Worm (Caenorhabditis elegans): ENCODE results near the gene Y46G5A.23.
A peak's percentile ranks its signal among the peaks of the same experiment; 100 is the strongest.

The Y46G5A.23 gene

DNA sequence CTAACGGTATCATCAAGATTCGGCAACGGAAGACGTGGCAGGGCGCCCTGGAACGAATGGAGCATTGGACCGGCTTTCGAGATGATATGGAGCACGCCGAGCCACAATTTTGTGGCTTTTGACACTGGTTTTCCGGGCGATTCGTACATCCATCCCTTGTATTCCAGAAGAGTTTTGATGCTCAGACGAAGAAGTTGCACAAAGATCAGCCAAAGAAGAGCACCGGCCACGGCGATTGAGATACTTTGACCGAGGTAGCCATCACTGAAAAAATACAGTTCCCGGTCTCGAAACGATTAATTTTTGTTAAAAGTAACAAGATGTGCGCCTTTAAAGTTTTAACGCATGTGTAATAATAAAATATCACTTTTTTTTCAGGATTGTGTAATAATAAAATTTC lies 33.6 kb downstream of the Y46G5A.23 start (continued):
- TF ChIP-seq F26F4.8 (GFP tag; conservative IDR thresholded peaks at IDR 0.05) (0 out of 2 replicates have a peak, but pooled peaks have one; percentile 23), gei-8 (GFP tag; optimal IDR thresholded peaks at IDR 0.05) (no peak), cey-2 (tag; optimal IDR thresholded peaks at IDR 0.05; ENCODE audit: borderline replicate concordance, insufficient read depth) (no peak), hlh-30 (tag; optimal IDR thresholded peaks at IDR 0.05; ENCODE audit: insufficient read depth) (no peak), R02D3.7 (tag; optimal IDR thresholded peaks at IDR 0.05) (no peak), nhr-77 (tag; optimal IDR thresholded peaks at IDR 0.05) (no peak), ZK546.5 (tag; optimal IDR thresholded peaks at IDR 0.05) (no peak), hmg-1.1 (GFP tag; IDR thresholded peaks at IDR 0.05) (no peak), madf-5 (GFP tag; IDR thresholded peaks at IDR 0.05) (0 out of 4 replicates have a peak, but pooled peaks have one; percentile 20 to 60), fkh-10 (GFP tag; optimal IDR thresholded peaks at IDR 0.05) (no peak), unc-62 (GFP tag; optimal IDR thresholded peaks at IDR 0.05 in 1 of 2) (no peak), unc-62 (tag; optimal IDR thresholded peaks at IDR 0.05) (no peak), egl-43 (GFP tag; IDR thresholded peaks at IDR 0.05) (no peak), dpl-1 (GFP tag; optimal IDR thresholded peaks at IDR 0.05) (no peak), php-3 (GFP tag; IDR thresholded peaks at IDR 0.05) (peak; percentile 56; the same call in 1 of the 2 replicates), aha-1 (tag) (peak; percentile 87), T26A8.4 (GFP tag; IDR thresholded peaks at IDR 0.05) (peak; percentile 71; the same call in 1 of the 2 replicates), madf-9 (GFP tag; conservative IDR thresholded peaks at IDR 0.05) (no peak), lin-38 (GFP tag; IDR thresholded peaks at IDR 0.05) (peak; percentile 41), pqm-1 (tag; optimal IDR thresholded peaks at IDR 0.05) (no peak), dmd-9 (GFP tag; IDR thresholded peaks at IDR 0.05) (0 out of 2 replicates have a peak, but pooled peaks have one; percentile 23), mdt-29 (GFP tag; IDR thresholded peaks at IDR 0.05) (no peak), zfp-2 (tag; optimal IDR thresholded peaks at IDR 0.05) (no peak), hif-1 (tag; optimal IDR thresholded peaks at IDR 0.05) (no peak), ztf-11 (tag; optimal IDR thresholded peaks at IDR 0.05) (no peak), dve-1 (tag; optimal IDR thresholded peaks at IDR 0.05; ENCODE audit: insufficient read depth) (no peak), Y5F2A.4 (GFP tag; optimal IDR thresholded peaks at IDR 0.05) (peak; percentile 18), nhr-11 (tag; optimal IDR thresholded peaks at IDR 0.05) (no peak), Y48G9A.11 (GFP tag; IDR thresholded peaks at IDR 0.05) (peak; percentile 55), D1046.2 (GFP tag; IDR thresholded peaks at IDR 0.05) (peak; percentile 49; the same call in 1 of the 2 replicates), mdl-1 (tag; optimal IDR thresholded peaks at IDR 0.05) (no peak), jun-1 (tag; optimal IDR thresholded peaks at IDR 0.05) (no peak), rbr-2 (tag; optimal IDR thresholded peaks at IDR 0.05) (no peak), set-16 (GFP tag; IDR thresholded peaks at IDR 0.05) (0 out of 2 replicates have a peak, but pooled peaks have one; percentile 11), F44E2.7 (GFP tag; IDR thresholded peaks at IDR 0.05) (no peak), tra-1 (GFP tag; IDR thresholded peaks at IDR 0.05) (no peak), arid-1 (GFP tag; conservative IDR thresholded peaks at IDR 0.05) (no peak), zip-11 (GFP tag; IDR thresholded peaks at IDR 0.05) (no peak), nhr-42 (GFP tag; IDR thresholded peaks at IDR 0.05) (no peak), Y75B8A.6 (GFP tag; IDR thresholded peaks at IDR 0.05) (peak; percentile 58; the same call in 1 of the 2 replicates), spr-1 (tag; optimal IDR thresholded peaks at IDR 0.05) (no peak), hlh-11 (tag; optimal IDR thresholded peaks at IDR 0.05) (no peak), lin-13 (GFP tag; optimal IDR thresholded peaks at IDR 0.05) (no peak), nhr-102 (tag; optimal IDR thresholded peaks at IDR 0.05) (no peak), nhr-41 (GFP tag; IDR thresholded peaks at IDR 0.05) (no peak), pha-4 (GFP tag; IDR thresholded peaks at IDR 0.05) (no peak; the same call in 1 of the 2 replicates), pha-4 (tag; optimal IDR thresholded peaks at IDR 0.05) (no peak), aly-2 (tag; optimal IDR thresholded peaks at IDR 0.05) (no peak), snpc-1.2 (GFP tag; IDR thresholded peaks at IDR 0.05) (peak; percentile 55; the same call in 1 of the 2 replicates), lin-29 (GFP tag; IDR thresholded peaks at IDR 0.05) (0 out of 2 replicates have a peak, but pooled peaks have one; percentile 35), ztf-7 (tag; optimal IDR thresholded peaks at IDR 0.05) (no peak)

Data from whole organism, L4 larva.